Fruit fly (Drosophila melanogaster) whole organism, embryonic: ENCODE data around the gene CG32440.

Experiments used
- CG10267 ChIP-seq: fragments of 200-800 bp; sonication (Bioruptor generic); optimal IDR thresholded peaks from 2 replicates; lab custom pipeline; 2018; ENCODE audit warnings: missing biosample characterization, mild to moderate bottlenecking, missing genetic modification characterization, moderate library complexity
- CG10431 ChIP-seq: fragments of 200-800 bp; sonication (Bioruptor generic); optimal IDR thresholded peaks from 3 replicates; lab custom pipeline; 2018; ENCODE audit warnings: missing biosample characterization, mild to moderate bottlenecking, missing genetic modification characterization
- CG10543 ChIP-seq: fragments of 200-800 bp; sonication (Bioruptor generic); optimal IDR thresholded peaks from 3 replicates; lab custom pipeline; 2017; ENCODE audit warnings: missing biosample characterization, mild to moderate bottlenecking, missing genetic modification characterization, moderate library complexity
- CG10959 ChIP-seq: fragments of 200-800 bp; sonication (Bioruptor generic); IDR thresholded peaks from 2 replicates; pipeline ENCODE4 v1.3.6; 2022; ENCODE audit warnings: missing biosample characterization, missing genetic modification characterization
- CG11085 ChIP-seq: fragments of 200-800 bp; sonication (Bioruptor generic); IDR thresholded peaks from 2 replicates; pipeline ENCODE4 v1.3.6; 2022; ENCODE audit warnings: missing biosample characterization, missing genetic modification characterization
- CG12769 ChIP-seq: fragments of 200-800 bp; sonication (Bioruptor generic); optimal IDR thresholded peaks from 2 replicates; lab custom pipeline; 2019; ENCODE audit warnings: missing biosample characterization, mild to moderate bottlenecking, missing genetic modification characterization, moderate library complexity
- CG14710 ChIP-seq: fragments of 200-800 bp; sonication (Bioruptor generic); optimal IDR thresholded peaks from 3 replicates; lab custom pipeline; 2019; ENCODE audit warnings: missing biosample characterization, mild to moderate bottlenecking, missing genetic modification characterization, moderate library complexity
- CG16779 ChIP-seq: fragments of 200-800 bp; sonication (Bioruptor generic); IDR thresholded peaks from 2 replicates; pipeline ENCODE4 v1.3.6; 2022; ENCODE audit warnings: missing biosample characterization, missing genetic modification characterization
- CG17361 ChIP-seq: fragments of 200-800 bp; sonication (Bioruptor generic); IDR thresholded peaks from 3 replicates; pipeline ENCODE4 v1.3.6; 2022; ENCODE audit warnings: missing biosample characterization, missing genetic modification characterization
- CG18599 ChIP-seq: fragments of 200-800 bp; sonication (Bioruptor generic); optimal IDR thresholded peaks from 3 replicates; lab custom pipeline; 2017; ENCODE audit warnings: missing biosample characterization, missing genetic modification characterization, mild to moderate bottlenecking, moderate library complexity, missing genetic modification reagents
- CG18619 ChIP-seq: fragments of 200-800 bp; sonication (Bioruptor generic); optimal IDR thresholded peaks from 3 replicates; lab custom pipeline; 2017; ENCODE audit warnings: missing biosample characterization, mild to moderate bottlenecking, missing genetic modification characterization
- CG2116 ChIP-seq: fragments of 200-800 bp; sonication (Bioruptor generic); optimal IDR thresholded peaks from 3 replicates; lab custom pipeline; 2018; ENCODE audit warnings: missing biosample characterization, mild to moderate bottlenecking, missing genetic modification characterization
- CG3847 ChIP-seq: fragments of 200-800 bp; sonication (Bioruptor generic); IDR thresholded peaks from 2 replicates; pipeline ENCODE4 v1.3.6; 2022; ENCODE audit warnings: missing biosample characterization, missing genetic modification characterization
- CG43689 ChIP-seq: fragments of 200-800 bp; sonication (Bioruptor generic); IDR thresholded peaks from 2 replicates; pipeline ENCODE4 v1.3.6; 2022; ENCODE audit warnings: missing biosample characterization, missing genetic modification characterization
- CG4424 ChIP-seq: fragments of 200-800 bp; sonication (Bioruptor generic); optimal IDR thresholded peaks from 3 replicates; lab custom pipeline; 2016; ENCODE audit warnings: missing biosample characterization, missing genetic modification characterization
- CG6683 ChIP-seq: fragments of 200-800 bp; sonication (Bioruptor generic); optimal IDR thresholded peaks from 2 replicates; lab custom pipeline; 2017; ENCODE audit warnings: missing biosample characterization, mild to moderate bottlenecking, missing genetic modification characterization, missing genetic modification reagents
- CG7786 ChIP-seq: fragments of 200-800 bp; sonication (Bioruptor generic); optimal IDR thresholded peaks from 2 replicates; lab custom pipeline; 2016; ENCODE audit warnings: missing biosample characterization, missing genetic modification characterization
- CG8478 ChIP-seq: fragments of >200 bp; optimal IDR thresholded peaks from 2 replicates; lab custom pipeline; 2018
- CG9797 ChIP-seq: fragments of 200-800 bp; sonication (Bioruptor generic); optimal IDR thresholded peaks from 3 replicates; lab custom pipeline; 2018; ENCODE audit warnings: missing biosample characterization, mild to moderate bottlenecking, missing genetic modification characterization
- CG9876 ChIP-seq: fragments of 200-800 bp; sonication (Bioruptor generic); optimal IDR thresholded peaks from 2 replicates; lab custom pipeline; 2016; ENCODE audit warnings: missing biosample characterization, missing genetic modification characterization
- CkIIα-i1 ChIP-seq: fragments of 200-800 bp; sonication (Bioruptor generic); IDR thresholded peaks from 2 replicates; pipeline ENCODE4 v1.3.6; 2022; ENCODE audit warnings: missing biosample characterization, missing genetic modification characterization
- CoRest ChIP-seq: fragments of 200-800 bp; sonication (Bioruptor generic); optimal IDR thresholded peaks from 3 replicates; lab custom pipeline; 2018; ENCODE audit warnings: missing biosample characterization, mild to moderate bottlenecking, missing genetic modification characterization, moderate library complexity
- CrebB ChIP-seq: fragments of 200-800 bp; sonication (Bioruptor generic); optimal IDR thresholded peaks from 3 replicates; lab custom pipeline; 2018; ENCODE audit warnings: missing biosample characterization, mild to moderate bottlenecking, missing genetic modification characterization
- D ChIP-seq, 2 experiments: fragments of 200-800 bp in 1 of 2; fragments of >200 bp in 1 of 2; sonication (Bioruptor generic) in 1 of 2; optimal IDR thresholded peaks; 2 replicates in 1 of 2; 3 replicates in 1 of 2; lab custom pipeline; 2017; ENCODE audit warnings: mild to moderate bottlenecking in 1 of 2, missing biosample characterization in 1 of 2, missing genetic modification characterization in 1 of 2, missing genetic modification reagents in 1 of 2
- Dfd ChIP-seq, 2 experiments: fragments of >200 bp; optimal IDR thresholded peaks; 2 replicates each; lab custom pipeline; 2017; ENCODE audit warnings: missing biosample characterization in 2 of 2, missing genetic modification characterization in 2 of 2
- Drgx ChIP-seq: fragments of 200-800 bp; sonication (Bioruptor generic); IDR thresholded peaks from 2 replicates; pipeline ENCODE4 v1.3.6; 2022; ENCODE audit warnings: missing biosample characterization, missing genetic modification characterization
- Fer1 ChIP-seq: fragments of 200-800 bp; sonication (Bioruptor generic); optimal IDR thresholded peaks from 2 replicates; lab custom pipeline; 2017; ENCODE audit warnings: missing biosample characterization, mild to moderate bottlenecking, missing genetic modification characterization
- Fer3 ChIP-seq: fragments of 200-800 bp; sonication (Bioruptor generic); optimal IDR thresholded peaks from 2 replicates; lab custom pipeline; 2018; ENCODE audit warnings: missing biosample characterization, mild to moderate bottlenecking, missing genetic modification characterization, moderate library complexity
- HmgZ ChIP-seq: fragments of 200-800 bp; sonication (Bioruptor generic); optimal IDR thresholded peaks from 2 replicates; lab custom pipeline; 2018; ENCODE audit warnings: missing biosample characterization, mild to moderate bottlenecking, missing genetic modification characterization
- Kr ChIP-seq: fragments of 200-800 bp; sonication (Bioruptor generic); optimal IDR thresholded peaks from 2 replicates; lab custom pipeline; 2017; ENCODE audit warnings: missing biosample characterization, mild to moderate bottlenecking, missing genetic modification characterization
- Mad ChIP-seq: fragments of 200-800 bp; sonication (Bioruptor generic); optimal IDR thresholded peaks from 2 replicates; lab custom pipeline; 2016; ENCODE audit warnings: missing biosample characterization, missing genetic modification characterization
- NK7.1 ChIP-seq: fragments of 200-800 bp; sonication (Bioruptor generic); optimal IDR thresholded peaks from 3 replicates; lab custom pipeline; 2016; ENCODE audit warnings: missing biosample characterization, missing genetic modification characterization
- Nf-YC ChIP-seq: fragments of 200-800 bp; optimal IDR thresholded peaks from 3 replicates; lab custom pipeline; 2019; ENCODE audit warnings: missing biosample characterization, mild to moderate bottlenecking, missing genetic modification characterization, moderate library complexity
- bcd ChIP-seq: fragments of 200-800 bp; sonication (Bioruptor generic); optimal IDR thresholded peaks from 2 replicates; lab custom pipeline; 2017; ENCODE audit warnings: missing biosample characterization, mild to moderate bottlenecking, missing genetic modification characterization
- gro ChIP-seq: fragments of 200-800 bp; sonication (Bioruptor generic); optimal IDR thresholded peaks from 2 replicates; lab custom pipeline; 2016; ENCODE audit warnings: missing biosample characterization, missing genetic modification characterization
- gsb-n ChIP-seq: fragments of 200-800 bp; sonication (Bioruptor generic); optimal IDR thresholded peaks from 3 replicates; lab custom pipeline; 2018; ENCODE audit warnings: missing biosample characterization, mild to moderate bottlenecking, missing genetic modification characterization
- ind ChIP-seq: fragments of 200-800 bp; sonication (Bioruptor generic); optimal IDR thresholded peaks from 3 replicates; lab custom pipeline; 2016; ENCODE audit warnings: missing biosample characterization, missing genetic modification characterization
- kay ChIP-seq: fragments of 200-800 bp; sonication (Bioruptor generic); optimal IDR thresholded peaks from 2 replicates; lab custom pipeline; 2016; ENCODE audit warnings: missing biosample characterization, missing genetic modification characterization
- lbe ChIP-seq: fragments of 200-800 bp; sonication (Bioruptor generic); optimal IDR thresholded peaks from 2 replicates; lab custom pipeline; 2016; ENCODE audit warnings: missing biosample characterization, mild to moderate bottlenecking, missing genetic modification characterization
- lola ChIP-seq, 3 experiments: fragments of >200 bp in 2 of 3; fragments of 200-800 bp in 1 of 3; sonication (Bioruptor generic) in 1 of 3; optimal IDR thresholded peaks; 2 replicates each; lab custom pipeline; 2017 to 2019; ENCODE audit warnings: missing biosample characterization in 3 of 3, missing genetic modification characterization in 3 of 3, mild to moderate bottlenecking in 1 of 3, moderate library complexity in 1 of 3
- repo ChIP-seq: fragments of 200-800 bp; sonication (Bioruptor generic); optimal IDR thresholded peaks from 2 replicates; lab custom pipeline; 2016; ENCODE audit warnings: missing biosample characterization, missing genetic modification characterization
- sc ChIP-seq, 3 experiments: fragments of >200 bp in 2 of 3; fragments of 200-800 bp in 1 of 3; sonication (Bioruptor generic) in 1 of 3; optimal IDR thresholded peaks; 2 replicates in 2 of 3; 3 replicates in 1 of 3; lab custom pipeline; 2017; ENCODE audit warnings: mild to moderate bottlenecking in 1 of 3, missing biosample characterization in 1 of 3, missing genetic modification characterization in 1 of 3, missing genetic modification reagents in 1 of 3
- sim ChIP-seq: fragments of 200-800 bp; sonication (Bioruptor generic); IDR thresholded peaks from 2 replicates; pipeline ENCODE4 v1.3.6; 2022; ENCODE audit warnings: missing biosample characterization, missing genetic modification characterization
- slbo ChIP-seq: fragments of 200-800 bp; sonication (Bioruptor generic); IDR thresholded peaks from 2 replicates; pipeline ENCODE4 v1.3.6; 2022; ENCODE audit warnings: missing biosample characterization, missing genetic modification characterization
- slp2 ChIP-seq: fragments of 200-800 bp; sonication (Bioruptor generic); optimal IDR thresholded peaks from 2 replicates; lab custom pipeline; 2016; ENCODE audit warnings: missing biosample characterization, missing genetic modification characterization
- sna ChIP-seq: fragments of 200-800 bp; sonication (Bioruptor generic); IDR thresholded peaks from 2 replicates; pipeline ENCODE4 v1.3.6; 2022; ENCODE audit warnings: missing biosample characterization, missing genetic modification characterization; ENCODE audit not compliant: partially characterized antibody
- toy ChIP-seq: fragments of 200-800 bp; sonication (Bioruptor generic); IDR thresholded peaks from 2 replicates; pipeline ENCODE4 v1.3.6; 2022; ENCODE audit warnings: missing biosample characterization, missing genetic modification characterization
- tx ChIP-seq: fragments of 200-800 bp; sonication (Bioruptor generic); optimal IDR thresholded peaks from 2 replicates; lab custom pipeline; 2016; ENCODE audit warnings: missing biosample characterization, missing genetic modification characterization
- yki ChIP-seq: fragments of >200 bp; optimal IDR thresholded peaks from 3 replicates; lab custom pipeline; 2018

Gene CG32440

DNA sequence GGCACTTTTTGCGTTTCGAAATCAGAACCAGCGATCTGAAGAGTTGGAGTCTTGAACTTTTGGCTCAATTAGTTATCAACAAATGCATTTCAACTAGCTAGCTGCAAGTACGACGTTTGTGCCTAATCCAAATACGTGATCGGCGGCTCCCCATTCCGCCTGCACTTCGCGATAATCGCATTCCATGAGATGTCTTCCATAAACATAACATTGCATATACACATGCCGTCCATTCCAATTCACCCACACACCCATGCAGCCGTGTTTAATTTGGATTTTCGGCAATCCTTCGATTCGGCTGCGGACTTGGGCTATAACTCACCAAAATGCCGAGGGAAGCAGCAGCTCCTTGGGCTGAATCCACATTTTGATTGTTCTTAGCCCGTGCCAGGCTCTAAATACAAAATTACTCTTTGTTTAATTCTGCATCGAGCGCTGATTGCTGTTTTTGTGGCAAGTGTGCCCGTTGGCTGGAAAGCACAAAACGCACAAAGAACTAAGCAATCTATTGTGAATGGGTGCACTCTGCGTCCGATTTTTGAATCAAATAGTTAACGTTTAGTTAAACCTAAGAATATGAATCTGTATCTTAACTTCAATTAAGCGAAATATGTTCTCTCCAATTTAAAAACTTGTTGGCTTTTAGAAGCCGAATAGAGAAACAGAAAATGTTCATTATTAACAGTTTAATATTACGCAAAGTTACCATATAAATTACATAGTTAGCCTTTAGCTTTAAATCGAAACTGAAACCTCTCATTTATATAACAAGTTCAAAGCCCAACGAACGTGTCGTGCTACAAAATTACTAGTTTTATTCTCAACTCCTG is 16.5 kb upstream of the CG32440 start, which contains the start of the genes Tbc1d8-9 and CG32436 (continued):
- TF ChIP-seq CG17361 (GFP tag; lab: Robert Waterston, UW), result no peak
- no peak for TF ChIP-seq CG43689 (GFP tag; lab: Robert Waterston, UW)
- TF ChIP-seq repo (GFP tag; lab: Kevin White, UChicago), result no peak
- TF ChIP-seq tx (GFP tag; lab: Kevin White, UChicago), result no peak
- no peak for TF ChIP-seq CG12769
- no peak for TF ChIP-seq lbe (GFP tag; lab: Kevin White, UChicago)
- no peak for TF ChIP-seq CG10543
- TF ChIP-seq Nf-YC (tag; lab: Kevin White, UChicago), result no peak
- no peak for TF ChIP-seq gro
- TF ChIP-seq HmgZ (tag; lab: Kevin White, UChicago), result peak; percentile 40
- TF ChIP-seq CrebB (tag; lab: Kevin White, UChicago), result no peak
- no peak for TF ChIP-seq CG18619 (GFP tag; lab: Kevin White, UChicago)
- no peak for TF ChIP-seq D (optimal IDR thresholded peaks at IDR 0.05; lab: Kevin White, UChicago)
- TF ChIP-seq D (GFP tag; optimal IDR thresholded peaks at IDR 0.05; lab: Kevin White, UChicago), result no peak
- no peak for TF ChIP-seq Dfd (GFP tag; optimal IDR thresholded peaks at IDR 0.05; lab: Kevin White, UChicago)
- no peak for TF ChIP-seq CG8478
- TF ChIP-seq ind (GFP tag; lab: Kevin White, UChicago), result no peak
- TF ChIP-seq CG10267, result peak; percentile 24
- TF ChIP-seq CG9876 (GFP tag; lab: Kevin White, UChicago), result no peak
- no peak for TF ChIP-seq CG10431 (GFP tag; lab: Kevin White, UChicago)
- no peak for TF ChIP-seq CkIIα-i1
- TF ChIP-seq CG11085 (GFP tag; lab: Robert Waterston, UW), result no peak
- TF ChIP-seq Kr, result no peak
- TF ChIP-seq CG3847 (GFP tag; lab: Robert Waterston, UW), result peak; percentile 23; the same call in 1 of the 2 replicates
- TF ChIP-seq CG7786, result no peak
- TF ChIP-seq CG10959, result no peak
- no peak for TF ChIP-seq sc (optimal IDR thresholded peaks at IDR 0.05; lab: Kevin White, UChicago)
- no peak for TF ChIP-seq sc (GFP tag; optimal IDR thresholded peaks at IDR 0.05; lab: Kevin White, UChicago)
- TF ChIP-seq CG2116, result peak; percentile 64
- TF ChIP-seq CG16779 (GFP tag; lab: Robert Waterston, UW), result no peak
- TF ChIP-seq sna (GFP tag; lab: Robert Waterston, UW), result no peak
- TF ChIP-seq CoRest (tag; lab: Kevin White, UChicago), result no peak
- no peak for TF ChIP-seq bcd (GFP tag; lab: Kevin White, UChicago)
- TF ChIP-seq toy (GFP tag; lab: Robert Waterston, UW), result no peak
- TF ChIP-seq NK7.1, result no peak
- TF ChIP-seq kay (GFP tag; lab: Kevin White, UChicago), result no peak
- TF ChIP-seq CG14710, result peak; percentile 35
- TF ChIP-seq sim (GFP tag; lab: Robert Waterston, UW), result no peak
- TF ChIP-seq Fer3 (tag; lab: Kevin White, UChicago), result no peak
- TF ChIP-seq CG4424 (GFP tag; lab: Kevin White, UChicago), result no peak
- no peak for TF ChIP-seq lola (GFP tag; optimal IDR thresholded peaks at IDR 0.05; lab: Kevin White, UChicago)
- TF ChIP-seq CG18599 (GFP tag; lab: Kevin White, UChicago), result no peak
- peak; percentile 12 for TF ChIP-seq Fer1 (GFP tag; lab: Kevin White, UChicago)
- TF ChIP-seq slbo (GFP tag; lab: Robert Waterston, UW), result no peak
- TF ChIP-seq CG6683 (GFP tag; lab: Kevin White, UChicago), result no peak
- no peak for TF ChIP-seq gsb-n (tag; lab: Kevin White, UChicago)
- no peak; the same call in 1 of the 2 replicates for TF ChIP-seq Drgx
- TF ChIP-seq slp2 (GFP tag; lab: Kevin White, UChicago), result no peak
- peak; percentile 6 for TF ChIP-seq Mad (GFP tag; lab: Kevin White, UChicago)
- TF ChIP-seq yki (lab: Kevin White, UChicago), result no peak
- TF ChIP-seq CG9797, result peak; percentile 77
